Worm (Caenorhabditis elegans): ENCODE data around the gene nhr-55.

ce11 chrV:483289-483795, 5.4 kb downstream of the nhr-55 start, which contains the start of gene nhr-130:
- TF ChIP-seq unc-130 (GFP tag; optimal IDR thresholded peaks at IDR 0.05) (no peak), pqm-1 (tag; optimal IDR thresholded peaks at IDR 0.05) (peak; percentile 81), F26F4.8 (GFP tag; conservative IDR thresholded peaks at IDR 0.05) (no peak), egl-27 (tag; optimal IDR thresholded peaks at IDR 0.05) (no peak), spr-3 (GFP tag; optimal IDR thresholded peaks at IDR 0.05) (no peak), ZK546.5 (tag; optimal IDR thresholded peaks at IDR 0.05) (no peak), nhr-76 (tag; optimal IDR thresholded peaks at IDR 0.05) (no peak), daf-19 (GFP tag; conservative IDR thresholded peaks at IDR 0.05) (no peak), skn-1 (tag; optimal IDR thresholded peaks at IDR 0.05) (no peak), T26A8.4 (GFP tag; IDR thresholded peaks at IDR 0.05) (no peak)

Measured in whole organism, L4 larva.